Worm (Caenorhabditis elegans): ENCODE measurements around the gene ccch-3.
A peak's percentile ranks its signal among the peaks of the same experiment; 100 is the strongest.

ccch-3 gene

ce11 chrV:12649636-12650035, 9.9 kb downstream of the ccch-3 start, which contains the start of gene lin-25 (continued):
- TF ChIP-seq jun-1 (tag; optimal IDR thresholded peaks at IDR 0.05) (no peak), mdl-1 (tag; optimal IDR thresholded peaks at IDR 0.05) (no peak), hlh-4 (tag; optimal IDR thresholded peaks at IDR 0.05) (no peak), elt-3 (tag; optimal IDR thresholded peaks at IDR 0.05) (no peak), C16A3.4 (tag; optimal IDR thresholded peaks at IDR 0.05) (peak; percentile 15), nhr-84 (tag; optimal IDR thresholded peaks at IDR 0.05) (no peak), ztf-11 (tag; optimal IDR thresholded peaks at IDR 0.05) (no peak), nhr-85 (tag) (no peak), mab-9 (GFP tag; IDR thresholded peaks at IDR 0.05) (no peak), lin-39 (tag; optimal IDR thresholded peaks at IDR 0.05) (no peak), lsy-2 (tag; optimal IDR thresholded peaks at IDR 0.05) (peak in 1 of 2 experiments; percentile 51), C34B4.2 (tag; optimal IDR thresholded peaks at IDR 0.05) (no peak), nhr-90 (tag; optimal IDR thresholded peaks at IDR 0.05; ENCODE audit: poor library complexity) (no peak), Y116A8C.19 (tag; optimal IDR thresholded peaks at IDR 0.05; ENCODE audit: borderline replicate concordance) (no peak), nhr-237 (tag; optimal IDR thresholded peaks at IDR 0.05) (no peak), aly-2 (tag; optimal IDR thresholded peaks at IDR 0.05) (no peak), lin-14 (GFP tag; optimal IDR thresholded peaks at IDR 0.05) (peak; percentile 71), nhr-47 (tag; optimal IDR thresholded peaks at IDR 0.05) (no peak), pqm-1 (tag; optimal IDR thresholded peaks at IDR 0.05) (no peak), unc-86 (tag; optimal IDR thresholded peaks at IDR 0.05) (no peak), ets-5 (GFP tag; IDR thresholded peaks at IDR 0.05) (no peak), lin-35 (GFP tag; optimal IDR thresholded peaks at IDR 0.05) (peak; percentile 29), fkh-8 (tag; optimal IDR thresholded peaks at IDR 0.05) (no peak), irx-1 (tag; optimal IDR thresholded peaks at IDR 0.05) (no peak), efl-3 (GFP tag; optimal IDR thresholded peaks at IDR 0.05) (no peak), unc-130 (tag; optimal IDR thresholded peaks at IDR 0.05) (no peak)

DNA sequence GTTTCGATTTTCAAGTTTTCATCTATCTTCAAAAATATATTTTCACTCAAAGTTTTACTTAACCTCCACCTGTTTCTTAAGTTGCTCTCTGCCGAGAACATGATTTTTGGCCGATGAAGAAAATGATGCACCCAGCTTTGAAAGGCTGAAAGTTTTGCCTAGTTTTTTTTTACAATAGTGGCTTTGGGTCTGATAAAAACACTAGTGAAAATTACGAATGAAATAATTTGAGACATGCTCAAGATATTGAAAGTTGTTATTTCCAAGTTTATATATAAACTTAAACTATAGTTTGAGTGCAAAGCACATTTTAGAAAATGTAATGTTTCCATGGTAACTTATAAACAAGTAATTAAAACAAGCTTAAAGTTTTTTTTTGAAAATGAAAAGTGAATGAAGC, 10.3 kb downstream of the ccch-3 start, which contains the start of gene gpa-9:
TSS of gene gpa-9 (minus strand) at position 101 of the 400 bp plus-strand sequence.
- TF ChIP-seq snu-23 (GFP tag; optimal IDR thresholded peaks at IDR 0.05) = no peak
- no peak for TF ChIP-seq ztf-4 (tag; optimal IDR thresholded peaks at IDR 0.05)
- no peak for TF ChIP-seq efl-1 (optimal IDR thresholded peaks at IDR 0.05)
- peak in 1 of 2 experiments; percentile 32 for TF ChIP-seq efl-1 (GFP tag; optimal IDR thresholded peaks at IDR 0.05 in 1 of 2)
- TF ChIP-seq mef-2 (tag; optimal IDR thresholded peaks at IDR 0.05) = no peak
- no peak for TF ChIP-seq hpl-2 (GFP tag; optimal IDR thresholded peaks at IDR 0.05)

DNA sequence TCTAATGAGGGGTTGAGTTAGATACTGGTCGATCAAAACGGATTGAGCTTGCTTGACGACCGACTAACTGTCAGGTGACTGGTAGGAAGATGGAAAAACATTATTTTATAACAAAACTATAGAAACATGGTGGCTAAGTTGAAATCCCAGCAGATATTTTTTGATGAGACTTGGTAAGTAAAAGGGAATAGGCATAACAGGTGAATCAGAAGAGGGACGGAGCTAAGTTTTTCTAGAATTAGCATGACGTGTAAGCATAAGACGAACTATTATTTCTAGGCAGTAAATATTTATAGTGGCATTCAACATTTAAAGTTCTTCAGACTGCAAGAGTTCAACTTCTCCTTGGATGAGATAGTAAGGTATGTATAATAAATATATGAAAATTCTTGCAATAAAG, 15.0 kb downstream of the ccch-3 start, which contains the start of gene F56H9.8:
TSS of gene F56H9.8 (plus strand) at position 301 of the 400 bp plus-strand sequence.
- TF ChIP-seq pax-3 (tag; optimal IDR thresholded peaks at IDR 0.05) (peak; percentile 29), nhr-12 (tag; optimal IDR thresholded peaks at IDR 0.05) (no peak)

DNA sequence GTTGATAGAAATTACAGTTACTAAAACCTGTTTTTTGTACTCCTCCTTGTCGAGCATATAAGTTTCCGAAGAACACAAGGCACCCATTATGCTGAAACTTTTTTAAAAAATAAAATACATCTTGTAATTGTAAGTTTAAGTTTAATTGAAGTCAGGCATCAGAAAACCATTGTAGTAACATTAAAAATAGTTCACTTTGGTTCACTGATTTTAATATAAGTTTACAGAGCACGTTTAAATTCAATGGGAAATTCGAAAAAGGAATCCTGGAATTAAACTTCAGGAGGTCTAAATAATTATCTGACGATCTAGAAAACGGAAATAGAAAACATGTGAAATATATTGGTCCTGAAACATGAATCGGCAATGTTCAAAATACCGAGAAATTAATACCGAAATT, 19.1 kb downstream of the ccch-3 start, which contains the start of gene gpa-8:
TSS of gene gpa-8 (minus strand) at position 101 of the 400 bp plus-strand sequence.
- TF ChIP-seq pax-3 (tag; optimal IDR thresholded peaks at IDR 0.05) (no peak), unc-86 (tag; optimal IDR thresholded peaks at IDR 0.05) (no peak), egl-13 (tag; optimal IDR thresholded peaks at IDR 0.05) (no peak), tbx-2 (tag; optimal IDR thresholded peaks at IDR 0.05) (no peak), ceh-88 (GFP tag; IDR thresholded peaks at IDR 0.05) (no peak), grh-1 (GFP tag; IDR thresholded peaks at IDR 0.05) (no peak), lir-3 (tag; optimal IDR thresholded peaks at IDR 0.05; ENCODE audit: poor library complexity) (no peak), sptf-1 (tag; optimal IDR thresholded peaks at IDR 0.05) (no peak)
